Fruit fly (Drosophila melanogaster) whole organism, prepupa: ENCODE results near the gene Gr77a.
A peak's percentile ranks its signal among the peaks of the same experiment; 100 is the strongest.

Source experiments
- Blimp-1 ChIP-seq: fragments of 200-800 bp; sonication (Bioruptor generic); optimal IDR thresholded peaks from 3 replicates; lab custom pipeline; 2017; ENCODE audit warnings: missing biosample characterization, missing genetic modification characterization, mild to moderate bottlenecking, moderate library complexity, missing genetic modification reagents
- CG10631 ChIP-seq: fragments of 200-800 bp; sonication (Bioruptor generic); optimal IDR thresholded peaks from 2 replicates; lab custom pipeline; 2016; ENCODE audit warnings: missing biosample characterization, missing genetic modification characterization
- CG10669 ChIP-seq: fragments of 200-800 bp; sonication (Bioruptor generic); optimal IDR thresholded peaks from 3 replicates; lab custom pipeline; 2018; ENCODE audit warnings: missing biosample characterization, mild to moderate bottlenecking, missing genetic modification characterization, moderate library complexity
- CG11294 ChIP-seq: fragments of 200-800 bp; sonication (Bioruptor generic); IDR thresholded peaks from 2 replicates; pipeline ENCODE4 v1.3.6; 2022; ENCODE audit warnings: missing biosample characterization, missing genetic modification characterization
- CG11902 ChIP-seq: fragments of 200-800 bp; sonication (Bioruptor generic); optimal IDR thresholded peaks from 3 replicates; lab custom pipeline; 2016; ENCODE audit warnings: missing biosample characterization, missing genetic modification characterization
- CG16779 ChIP-seq: fragments of 200-800 bp; sonication (Bioruptor generic); optimal IDR thresholded peaks from 3 replicates; lab custom pipeline; 2017; ENCODE audit warnings: missing biosample characterization, mild to moderate bottlenecking, missing genetic modification characterization
- CG3032 ChIP-seq: fragments of 200-800 bp; optimal IDR thresholded peaks from 2 replicates; lab custom pipeline; 2019; ENCODE audit warnings: missing biosample characterization, mild to moderate bottlenecking, missing genetic modification characterization, moderate library complexity
- CG31627 ChIP-seq: fragments of 200-800 bp; sonication (Bioruptor generic); optimal IDR thresholded peaks from 3 replicates; lab custom pipeline; 2016; ENCODE audit warnings: missing biosample characterization, missing genetic modification characterization
- CG32006 ChIP-seq: fragments of 200-800 bp; sonication (Bioruptor generic); optimal IDR thresholded peaks from 3 replicates; lab custom pipeline; 2017; ENCODE audit warnings: missing biosample characterization, mild to moderate bottlenecking, missing genetic modification characterization
- CG34406 ChIP-seq: fragments of 200-800 bp; sonication (Bioruptor generic); optimal IDR thresholded peaks from 3 replicates; lab custom pipeline; 2016; ENCODE audit warnings: missing biosample characterization, missing genetic modification characterization
- CG3919 ChIP-seq: fragments of 200-800 bp; sonication (Bioruptor generic); optimal IDR thresholded peaks from 3 replicates; lab custom pipeline; 2016; ENCODE audit warnings: missing biosample characterization, missing genetic modification characterization
- CG4318 ChIP-seq: fragments of 200-800 bp; sonication (Bioruptor generic); optimal IDR thresholded peaks from 3 replicates; lab custom pipeline; 2017; ENCODE audit warnings: missing biosample characterization, mild to moderate bottlenecking, missing genetic modification characterization
- CG6163 ChIP-seq: fragments of 200-800 bp; sonication (Bioruptor generic); IDR thresholded peaks from 3 replicates; pipeline ENCODE4 v1.3.6; 2022; ENCODE audit warnings: missing biosample characterization, missing genetic modification characterization
- CG6276 ChIP-seq: fragments of 200-800 bp; sonication (Bioruptor generic); optimal IDR thresholded peaks from 2 replicates; lab custom pipeline; 2017; ENCODE audit warnings: missing biosample characterization, mild to moderate bottlenecking, missing genetic modification characterization
- CG6808 ChIP-seq: fragments of 200-800 bp; sonication (Bioruptor generic); optimal IDR thresholded peaks from 3 replicates; lab custom pipeline; 2017; ENCODE audit warnings: missing biosample characterization, missing genetic modification characterization, mild to moderate bottlenecking, moderate library complexity, missing genetic modification reagents
- CG6854 ChIP-seq: fragments of 200-800 bp; sonication (Bioruptor generic); optimal IDR thresholded peaks from 2 replicates; lab custom pipeline; 2017; ENCODE audit warnings: missing biosample characterization, mild to moderate bottlenecking, missing genetic modification characterization
- CG7368 ChIP-seq: fragments of 200-800 bp; sonication (Bioruptor generic); optimal IDR thresholded peaks from 3 replicates; lab custom pipeline; 2016; ENCODE audit warnings: missing biosample characterization, missing genetic modification characterization
- CG8319 ChIP-seq: fragments of 200-800 bp; sonication (Bioruptor generic); optimal IDR thresholded peaks from 3 replicates; lab custom pipeline; 2016; ENCODE audit warnings: missing biosample characterization, missing genetic modification characterization
- CG8632 ChIP-seq: fragments of 200-800 bp; sonication (Bioruptor generic); optimal IDR thresholded peaks from 3 replicates; lab custom pipeline; 2016; ENCODE audit warnings: missing biosample characterization, missing genetic modification characterization
- CG9139 ChIP-seq: fragments of 200-800 bp; sonication (Bioruptor generic); optimal IDR thresholded peaks from 3 replicates; lab custom pipeline; 2017; ENCODE audit warnings: missing biosample characterization, mild to moderate bottlenecking, missing genetic modification characterization
- Eip75B ChIP-seq: fragments of 200-800 bp; sonication (Bioruptor generic); optimal IDR thresholded peaks from 3 replicates; lab custom pipeline; 2016; ENCODE audit warnings: missing biosample characterization, missing genetic modification characterization
- Eip78C ChIP-seq: fragments of 200-800 bp; sonication (Bioruptor generic); peaks from one replicate; lab custom pipeline; 2016; ENCODE audit warnings: missing biosample characterization, missing genetic modification characterization
- Eip93F ChIP-seq: fragments of 200-800 bp; sonication (Bioruptor generic); optimal IDR thresholded peaks from 2 replicates; lab custom pipeline; 2016; ENCODE audit warnings: missing biosample characterization, mild to moderate bottlenecking, missing genetic modification characterization
- Ets21C ChIP-seq: fragments of 200-800 bp; sonication (Bioruptor generic); optimal IDR thresholded peaks from 3 replicates; lab custom pipeline; 2016; ENCODE audit warnings: missing biosample characterization, missing genetic modification characterization
- Ets96B ChIP-seq: fragments of 200-800 bp; optimal IDR thresholded peaks from 2 replicates; lab custom pipeline; 2019; ENCODE audit warnings: missing biosample characterization, mild to moderate bottlenecking, missing genetic modification characterization, moderate library complexity
- Hr38 ChIP-seq: sonication (Bioruptor generic); optimal IDR thresholded peaks from 2 replicates; lab custom pipeline; 2016; ENCODE audit warnings: missing biosample characterization, missing genetic modification characterization
- Hr39 ChIP-seq: fragments of 200-800 bp; sonication (Bioruptor generic); optimal IDR thresholded peaks from 2 replicates; lab custom pipeline; 2016; ENCODE audit warnings: missing biosample characterization, missing genetic modification characterization
- Lpt ChIP-seq: fragments of 200-800 bp; sonication (Bioruptor generic); optimal IDR thresholded peaks from 3 replicates; lab custom pipeline; 2016; ENCODE audit warnings: missing biosample characterization, missing genetic modification characterization
- Met ChIP-seq: fragments of 200-800 bp; sonication (Bioruptor generic); optimal IDR thresholded peaks from 3 replicates; lab custom pipeline; 2016; ENCODE audit warnings: missing biosample characterization, missing genetic modification characterization
- OdsH ChIP-seq: fragments of 200-800 bp; sonication (Bioruptor generic); optimal IDR thresholded peaks from 3 replicates; lab custom pipeline; 2016; ENCODE audit warnings: missing biosample characterization, missing genetic modification characterization
- Smox ChIP-seq: fragments of 200-800 bp; sonication (Bioruptor generic); optimal IDR thresholded peaks from 3 replicates; lab custom pipeline; 2016; ENCODE audit warnings: missing biosample characterization, missing genetic modification characterization
- Sox15 ChIP-seq: fragments of 200-800 bp; sonication (Bioruptor generic); optimal IDR thresholded peaks from 3 replicates; lab custom pipeline; 2016; ENCODE audit warnings: missing biosample characterization, missing genetic modification characterization
- achi ChIP-seq: fragments of 200-800 bp; sonication (Bioruptor generic); optimal IDR thresholded peaks from 3 replicates; lab custom pipeline; 2016; ENCODE audit warnings: missing biosample characterization, missing genetic modification characterization
- cyc ChIP-seq: fragments of 200-800 bp; sonication (Bioruptor generic); optimal IDR thresholded peaks from 3 replicates; lab custom pipeline; 2016; ENCODE audit warnings: missing biosample characterization, missing genetic modification characterization
- dac ChIP-seq: fragments of 200-800 bp; sonication (Bioruptor generic); optimal IDR thresholded peaks from 2 replicates; lab custom pipeline; 2017; ENCODE audit warnings: missing biosample characterization, mild to moderate bottlenecking, missing genetic modification characterization
- dsx ChIP-seq: fragments of 200-800 bp; optimal IDR thresholded peaks from 3 replicates; lab custom pipeline; 2019; ENCODE audit warnings: missing biosample characterization, mild to moderate bottlenecking, missing genetic modification characterization, moderate library complexity; ENCODE audit not compliant: poor library complexity, severe bottlenecking
- eg ChIP-seq: fragments of 200-800 bp; sonication (Bioruptor generic); IDR thresholded peaks from 3 replicates; pipeline ENCODE4 v1.3.6; 2022; ENCODE audit warnings: missing biosample characterization, missing genetic modification characterization
- fd59A ChIP-seq: fragments of 200-800 bp; sonication (Bioruptor generic); optimal IDR thresholded peaks from 2 replicates; lab custom pipeline; 2017; ENCODE audit warnings: missing biosample characterization, mild to moderate bottlenecking, missing genetic modification characterization, missing genetic modification reagents
- fd85E ChIP-seq: fragments of 200-800 bp; sonication (Bioruptor generic); optimal IDR thresholded peaks from 3 replicates; lab custom pipeline; 2016; ENCODE audit warnings: missing biosample characterization, missing genetic modification characterization
- fkh ChIP-seq: fragments of 200-800 bp; sonication (Bioruptor generic); optimal IDR thresholded peaks from 3 replicates; lab custom pipeline; 2017; ENCODE audit warnings: missing biosample characterization, mild to moderate bottlenecking, missing genetic modification characterization, moderate library complexity
- net ChIP-seq: fragments of 200-800 bp; sonication (Bioruptor generic); optimal IDR thresholded peaks from 3 replicates; lab custom pipeline; 2016; ENCODE audit warnings: missing biosample characterization, missing genetic modification characterization
- pdm3 ChIP-seq: fragments of 200-800 bp; sonication (Bioruptor generic); optimal IDR thresholded peaks from 3 replicates; lab custom pipeline; 2016; ENCODE audit warnings: missing biosample characterization, missing genetic modification characterization
- spab ChIP-seq: fragments of 200-800 bp; sonication (Bioruptor generic); optimal IDR thresholded peaks from 2 replicates; lab custom pipeline; 2017; ENCODE audit warnings: missing biosample characterization, mild to moderate bottlenecking, missing genetic modification characterization, missing genetic modification reagents
- ss ChIP-seq, 2 experiments: fragments of 200-800 bp; sonication (Bioruptor generic); optimal IDR thresholded peaks; 2 replicates in 1 of 2; 3 replicates in 1 of 2; lab custom pipeline; 2017 to 2018; ENCODE audit warnings: mild to moderate bottlenecking in 2 of 2, missing biosample characterization in 2 of 2, missing genetic modification characterization in 2 of 2, moderate library complexity in 1 of 2
- svp ChIP-seq: fragments of 200-800 bp; sonication (Bioruptor generic); peaks from one replicate; lab custom pipeline; 2016; ENCODE audit warnings: missing biosample characterization, missing genetic modification characterization
- topi ChIP-seq: fragments of 200-800 bp; sonication (Bioruptor generic); optimal IDR thresholded peaks from 3 replicates; lab custom pipeline; 2016; ENCODE audit warnings: missing biosample characterization, missing genetic modification characterization
- vri ChIP-seq: fragments of 200-800 bp; sonication (Bioruptor generic); optimal IDR thresholded peaks from 3 replicates; lab custom pipeline; 2016; ENCODE audit warnings: missing biosample characterization, mild to moderate bottlenecking, missing genetic modification characterization

Gene Gr77a

DNA sequence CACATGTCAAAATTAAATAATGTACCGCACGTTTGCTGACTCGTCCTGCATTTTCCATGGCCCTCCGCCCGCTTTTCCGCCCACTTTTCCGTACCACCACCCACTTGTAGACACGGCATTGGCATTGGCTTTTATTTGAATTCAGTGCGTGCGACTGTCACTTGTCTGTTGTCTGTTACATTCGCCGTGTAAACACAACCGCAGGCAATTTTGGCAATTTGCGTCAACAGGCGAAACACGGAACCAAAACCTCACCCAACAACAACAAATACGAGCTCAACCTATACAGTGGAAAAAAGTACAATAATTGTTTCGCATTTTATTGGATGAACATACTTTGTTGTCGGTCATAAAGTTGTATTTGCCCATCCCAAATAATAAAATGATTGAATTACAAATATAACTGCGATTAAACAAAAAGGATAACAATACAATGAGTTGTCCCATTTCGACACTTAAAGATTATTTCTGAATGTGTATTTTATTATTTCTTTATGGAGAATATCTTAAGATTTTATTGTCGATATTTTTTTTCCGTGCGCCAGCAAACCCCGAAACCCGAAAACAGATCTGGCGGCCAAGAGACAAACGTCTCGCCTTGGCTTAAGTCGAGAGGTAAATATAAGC, 8.2 kb upstream of the Gr77a start (continued):
- TF ChIP-seq CG6808 (GFP tag; lab: Kevin White, UChicago) (no peak), OdsH (GFP tag; lab: Kevin White, UChicago) (peak; percentile 3), CG6276 (GFP tag; lab: Kevin White, UChicago) (peak; percentile 13), Blimp-1 (GFP tag; lab: Kevin White, UChicago) (peak; percentile 16), pdm3 (peak; percentile 38), dsx (GFP tag; lab: Kevin White, UChicago) (no peak), CG8632 (peak; percentile 26), CG16779 (no peak), fkh (GFP tag; lab: Kevin White, UChicago) (no peak), CG31627 (GFP tag; lab: Kevin White, UChicago) (peak; percentile 47), Sox15 (GFP tag; lab: Kevin White, UChicago) (no peak), fd59A (GFP tag; lab: Kevin White, UChicago) (no peak), dac (GFP tag; lab: Kevin White, UChicago) (no peak), svp (peak; percentile 48), topi (peak; percentile 52), Eip75B (GFP tag; lab: Kevin White, UChicago) (peak; percentile 15), vri (GFP tag; lab: Kevin White, UChicago) (no peak), net (GFP tag; lab: Kevin White, UChicago) (peak; percentile 10), CG11294 (GFP tag; lab: Robert Waterston, UW) (no peak), CG10631 (peak; percentile 13), Ets96B (tag; lab: Kevin White, UChicago) (no peak), spab (no peak), CG34406 (peak; percentile 22)

DNA sequence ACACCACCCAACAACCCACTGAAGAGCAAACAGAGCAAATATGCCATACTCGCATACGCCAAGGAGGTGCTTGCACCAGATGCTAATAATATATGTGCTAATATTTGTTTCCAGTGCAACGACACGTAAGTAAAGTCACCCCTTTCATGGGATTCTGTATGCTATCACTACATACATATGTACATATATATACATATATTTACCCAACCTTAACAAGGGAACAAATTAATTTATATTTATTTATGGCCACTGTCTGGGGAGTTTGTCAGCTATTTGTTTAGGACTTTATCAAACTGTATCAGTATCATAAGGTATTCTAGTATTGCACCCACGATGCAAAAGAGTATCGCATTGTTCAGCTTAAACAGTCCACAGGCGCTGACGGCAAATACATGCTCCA, 1.9 kb downstream of the Gr77a start:
- TF ChIP-seq CG31627 (GFP tag; lab: Kevin White, UChicago): no peak
- TF ChIP-seq CG3919 (GFP tag; lab: Kevin White, UChicago): peak; percentile 8
- TF ChIP-seq Hr39: no peak
- no peak for TF ChIP-seq Ets21C (GFP tag; lab: Kevin White, UChicago)
- no peak for TF ChIP-seq pdm3
- peak; percentile 3 for TF ChIP-seq vri (GFP tag; lab: Kevin White, UChicago)
- no peak for TF ChIP-seq dsx (GFP tag; lab: Kevin White, UChicago)
- TF ChIP-seq Met: no peak
- no peak for TF ChIP-seq CG6854
- no peak for TF ChIP-seq Blimp-1 (GFP tag; lab: Kevin White, UChicago)
- TF ChIP-seq CG8319 (GFP tag; lab: Kevin White, UChicago): no peak
- no peak for TF ChIP-seq CG10631
- no peak for TF ChIP-seq CG10669 (GFP tag; lab: Kevin White, UChicago)
- peak; percentile 24 for TF ChIP-seq fkh (GFP tag; lab: Kevin White, UChicago)
- TF ChIP-seq CG8632: no peak
- TF ChIP-seq CG4318 (GFP tag; lab: Kevin White, UChicago): no peak
- TF ChIP-seq svp: peak; percentile 65
- no peak for TF ChIP-seq CG11902 (GFP tag; lab: Kevin White, UChicago)
- TF ChIP-seq Ets96B (tag; lab: Kevin White, UChicago): no peak
- TF ChIP-seq Eip75B (GFP tag; lab: Kevin White, UChicago): no peak
- peak; percentile 5 for TF ChIP-seq spab
- TF ChIP-seq ss (GFP tag; optimal IDR thresholded peaks at IDR 0.05; lab: Kevin White, UChicago): peak; percentile 1 to 35
- TF ChIP-seq CG6808 (GFP tag; lab: Kevin White, UChicago): peak; percentile 15
- no peak for TF ChIP-seq net (GFP tag; lab: Kevin White, UChicago)
- no peak for TF ChIP-seq CG7368
- TF ChIP-seq topi: no peak
- TF ChIP-seq Smox (GFP tag; lab: Kevin White, UChicago): no peak
- peak; percentile 30 for TF ChIP-seq CG9139 (GFP tag; lab: Kevin White, UChicago)
- no peak for TF ChIP-seq fd85E (GFP tag; lab: Kevin White, UChicago)
- TF ChIP-seq cyc (GFP tag; lab: Kevin White, UChicago): no peak
- TF ChIP-seq eg: no peak
- no peak for TF ChIP-seq CG6276 (GFP tag; lab: Kevin White, UChicago)
- no peak for TF ChIP-seq Eip93F
- TF ChIP-seq CG32006 (GFP tag; lab: Kevin White, UChicago): no peak
- TF ChIP-seq CG34406: peak; percentile 5
- no peak for TF ChIP-seq CG3032 (tag; lab: Kevin White, UChicago)
- peak; percentile 52 for TF ChIP-seq Eip78C (GFP tag; lab: Kevin White, UChicago)
- no peak for TF ChIP-seq Lpt (GFP tag; lab: Kevin White, UChicago)
- no peak for TF ChIP-seq CG6163
- TF ChIP-seq achi: no peak
- no peak for TF ChIP-seq Hr38 (GFP tag; lab: Kevin White, UChicago)
- no peak for TF ChIP-seq CG16779
